Worm (Caenorhabditis elegans) whole organism, young adult: Measurements from ENCODE around the gene rif-1.2.

ENCODE experiments used
- K12H6.12 ChIP-seq: fragments of 200-800 bp; sonication (Bioruptor generic); optimal IDR thresholded peaks from 2 replicates; lab custom pipeline; 2018; ENCODE audit warnings: mild to moderate bottlenecking, missing genetic modification characterization, missing compliant biosample characterization
- Y79H2A.3 ChIP-seq: fragments of 200-800 bp; sonication (Bioruptor generic); conservative IDR thresholded peaks from 2 replicates; pipeline ENCODE4 v1.3.6; 2022; ENCODE audit warnings: missing genetic modification reagents, missing genetic modification characterization, missing compliant biosample characterization
- ccch-3 ChIP-seq: fragments of 200-800 bp; sonication (Bioruptor generic); optimal IDR thresholded peaks from 2 replicates; lab custom pipeline; 2018; ENCODE audit warnings: mild to moderate bottlenecking, missing genetic modification characterization, missing compliant biosample characterization

DNA sequence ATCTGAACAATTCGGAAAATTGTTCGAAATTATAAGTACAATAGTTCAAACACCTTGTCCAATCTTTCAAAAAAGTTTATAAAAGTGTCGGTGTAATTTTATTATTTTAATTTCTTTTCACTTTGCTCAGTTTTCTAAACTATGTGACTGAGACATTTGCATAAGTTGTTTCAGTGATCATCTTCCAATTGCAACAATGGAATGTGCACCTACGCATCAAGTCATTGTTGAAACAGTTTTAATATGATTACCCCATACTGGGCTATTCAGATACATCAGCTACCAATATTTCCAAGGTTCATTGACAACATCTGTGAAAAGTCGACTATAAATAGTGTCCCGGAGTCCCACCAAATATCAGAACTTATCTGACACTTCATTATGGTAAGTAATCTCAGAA is 14.1 kb downstream of the rif-1.2 start, which contains the start of gene nspc-13:
- TF ChIP-seq ccch-3 (GFP tag; lab: Kevin White, UChicago) (no peak), K12H6.12 (tag; lab: Kevin White, UChicago) (no peak), Y79H2A.3 (GFP tag; lab: Robert Waterston, UW) (no peak)
